Worm (Caenorhabditis elegans) whole organism, mixed stage, embryonic: ENCODE results near the gene sri-47.
"Not testable (repeated sequence)": the region's sequence is repeated elsewhere in the genome, so short reads cannot be mapped to it uniquely, and the experiment has no call there.

Source experiments
- elt-3 ChIP-seq: fragments of 150-350 bp; optimal IDR thresholded peaks from 2 replicates; lab custom pipeline; 2014; ENCODE audit warnings: missing biosample characterization, missing genetic modification characterization
- nhr-237 ChIP-seq: fragments of 150-350 bp; optimal IDR thresholded peaks from 2 replicates; lab custom pipeline; 2014; ENCODE audit warnings: missing biosample characterization, missing genetic modification characterization
- nhr-28 ChIP-seq: fragments of 150-350 bp; optimal IDR thresholded peaks from 2 replicates; lab custom pipeline; 2014; ENCODE audit warnings: missing biosample characterization, missing genetic modification characterization
- snpc-4 ChIP-seq: fragments of 150-350 bp; optimal IDR thresholded peaks from 2 replicates; lab custom pipeline; 2014; ENCODE audit warnings: missing biosample characterization, missing genetic modification characterization

- TF ChIP-seq nhr-237; nhr-28; snpc-4; elt-3 (tag; lab: Kevin White, UChicago): not testable (repeated sequence)
Observed at ce11 chrII:2665081-2665480, 8.4 kb downstream of the sri-47 start, which contains the start of gene F22E5.2.
